Worm (Caenorhabditis elegans): ENCODE results near the gene pyt-1.

The pyt-1 gene

DNA sequence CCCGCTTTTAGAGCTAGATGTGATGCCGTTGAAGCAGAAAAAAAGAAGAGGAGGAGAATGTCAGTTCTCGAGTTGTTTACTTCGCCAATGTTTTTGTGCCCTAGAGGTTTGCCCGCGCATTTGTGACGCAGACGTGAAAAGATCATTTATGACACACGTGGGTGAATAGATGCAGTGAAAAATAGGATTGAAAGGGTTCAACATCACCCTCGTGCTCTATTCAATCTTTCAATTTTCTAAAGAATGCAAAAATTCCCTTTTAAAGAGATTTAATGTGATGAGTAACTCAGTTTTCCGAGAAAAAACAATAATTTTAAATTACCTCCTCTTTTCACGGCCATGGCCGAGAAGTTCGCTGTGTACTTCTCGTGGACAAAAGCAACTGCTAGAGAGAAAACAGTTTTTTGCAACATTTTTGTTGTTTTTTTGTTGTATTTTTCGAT, 17.3 kb upstream of the pyt-1 start:
- TF ChIP-seq skn-1 (tag; optimal IDR thresholded peaks at IDR 0.05) (no peak), nhr-11 (tag; optimal IDR thresholded peaks at IDR 0.05) (peak; percentile 78), madf-5 (GFP tag; IDR thresholded peaks at IDR 0.05) (0 out of 4 replicates have a peak, but pooled peaks of 1 of the 2 experiments have one; percentile 27), fkh-10 (GFP tag; optimal IDR thresholded peaks at IDR 0.05) (peak; percentile 87), zfp-3 (GFP tag; conservative IDR thresholded peaks at IDR 0.05) (no peak), hif-1 (tag; optimal IDR thresholded peaks at IDR 0.05) (peak in 1 of 2 experiments; percentile 19), gei-8 (GFP tag; optimal IDR thresholded peaks at IDR 0.05) (no peak), unc-130 (GFP tag; optimal IDR thresholded peaks at IDR 0.05) (peak; percentile 42), daf-12 (tag; optimal IDR thresholded peaks at IDR 0.05) (no peak), attf-4 (tag; optimal IDR thresholded peaks at IDR 0.05) (no peak), mes-2 (tag; optimal IDR thresholded peaks at IDR 0.05; ENCODE audit: poor library complexity, severe bottlenecking) (peak; percentile 57), mxl-3 (GFP tag; optimal IDR thresholded peaks at IDR 0.05) (peak; percentile 20), ceh-28 (tag; optimal IDR thresholded peaks at IDR 0.05) (no peak), ZK337.2 (GFP tag; IDR thresholded peaks at IDR 0.05) (0 out of 2 replicates have a peak, but pooled peaks have one; percentile 23), ctbp-1 (GFP tag; IDR thresholded peaks at IDR 0.05) (peak; percentile 40; the same call in 1 of the 2 replicates), dve-1 (tag; optimal IDR thresholded peaks at IDR 0.05; ENCODE audit: insufficient read depth) (peak; percentile 40), nhr-102 (tag; optimal IDR thresholded peaks at IDR 0.05) (no peak), php-3 (GFP tag; IDR thresholded peaks at IDR 0.05) (no peak), aha-1 (tag) (peak; percentile 96), dmd-6 (GFP tag; IDR thresholded peaks at IDR 0.05) (peak; percentile 33; the same call in 1 of the 2 replicates), nhr-28 (tag; optimal IDR thresholded peaks at IDR 0.05) (peak; percentile 78), rbr-2 (tag; optimal IDR thresholded peaks at IDR 0.05) (peak; percentile 53), daf-16 (GFP tag; optimal IDR thresholded peaks at IDR 0.05) (peak in 1 of 2 experiments; percentile 52), daf-16 (tag; optimal IDR thresholded peaks at IDR 0.05) (peak; percentile 82), hlh-30 (tag; optimal IDR thresholded peaks at IDR 0.05; ENCODE audit: insufficient read depth) (peak; percentile 88), hlh-11 (tag; optimal IDR thresholded peaks at IDR 0.05) (peak; percentile 40), mdl-1 (tag; optimal IDR thresholded peaks at IDR 0.05) (peak; percentile 22 to 98), tra-1 (GFP tag; IDR thresholded peaks at IDR 0.05) (no peak), F26F4.8 (GFP tag; conservative IDR thresholded peaks at IDR 0.05) (no peak), Y5F2A.4 (GFP tag; optimal IDR thresholded peaks at IDR 0.05) (no peak), snpc-4 (tag; optimal IDR thresholded peaks at IDR 0.05) (no peak), ceh-20 (GFP tag; IDR thresholded peaks at IDR 0.05) (no peak), unc-62 (GFP tag; optimal IDR thresholded peaks at IDR 0.05 in 1 of 2) (peak in 1 of 2 experiments; percentile 95), unc-62 (tag; optimal IDR thresholded peaks at IDR 0.05) (no peak), lsy-2 (tag; optimal IDR thresholded peaks at IDR 0.05) (peak; percentile 28 to 47), lim-7 (GFP tag; IDR thresholded peaks at IDR 0.05) (no peak), mep-1 (tag; optimal IDR thresholded peaks at IDR 0.05) (peak; percentile 57), dpl-1 (GFP tag; optimal IDR thresholded peaks at IDR 0.05) (peak; percentile 17), D1046.2 (GFP tag; IDR thresholded peaks at IDR 0.05) (no peak), zag-1 (tag; optimal IDR thresholded peaks at IDR 0.05) (no peak), vab-7 (GFP tag; IDR thresholded peaks at IDR 0.05) (no peak)

DNA sequence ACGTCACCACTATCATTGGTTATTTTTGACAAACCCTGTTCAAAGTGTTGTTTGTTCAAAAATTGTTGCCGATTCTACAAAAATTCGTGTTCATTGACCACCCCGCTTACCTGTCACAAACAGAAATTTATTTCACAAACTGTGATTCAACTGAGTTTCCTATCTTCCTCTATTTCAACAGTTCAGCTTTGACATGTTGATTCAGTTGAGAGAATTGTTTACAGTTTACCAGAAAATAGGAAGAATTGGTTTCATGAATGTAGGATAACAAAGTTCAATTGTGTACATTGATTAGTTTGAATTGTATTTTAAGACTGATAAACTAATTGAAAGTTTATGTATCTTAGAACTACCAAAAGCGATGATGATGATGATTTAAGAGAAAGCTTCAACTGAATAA, 16.5 kb upstream of the pyt-1 start:
- TF ChIP-seq hlh-11 (tag; optimal IDR thresholded peaks at IDR 0.05) (peak; percentile 45), unc-130 (GFP tag; optimal IDR thresholded peaks at IDR 0.05) (no peak), lin-15B (tag; optimal IDR thresholded peaks at IDR 0.05) (no peak), nhr-28 (tag; optimal IDR thresholded peaks at IDR 0.05) (peak; percentile 69), daf-16 (GFP tag; optimal IDR thresholded peaks at IDR 0.05) (no peak), daf-16 (tag; optimal IDR thresholded peaks at IDR 0.05) (peak; percentile 100), T20F7.1 (GFP tag; optimal IDR thresholded peaks at IDR 0.05) (no peak), lin-13 (GFP tag; optimal IDR thresholded peaks at IDR 0.05) (no peak), pqm-1 (tag; optimal IDR thresholded peaks at IDR 0.05) (peak; percentile 22), nhr-77 (tag; optimal IDR thresholded peaks at IDR 0.05) (peak; percentile 34), dve-1 (tag; optimal IDR thresholded peaks at IDR 0.05; ENCODE audit: insufficient read depth) (peak; percentile 53), ama-1 (optimal IDR thresholded peaks at IDR 0.05) (no peak)
